Fruit fly (Drosophila melanogaster) whole organism, larva: ENCODE results near the gene pHCl-1.

ENCODE experiments used
- noc ChIP-seq: fragments of 200-800 bp; sonication (Bioruptor generic); optimal IDR thresholded peaks from 3 replicates; lab custom pipeline; 2019; ENCODE audit warnings: missing biosample characterization, mild to moderate bottlenecking, missing genetic modification characterization, moderate library complexity

Gene pHCl-1

DNA sequence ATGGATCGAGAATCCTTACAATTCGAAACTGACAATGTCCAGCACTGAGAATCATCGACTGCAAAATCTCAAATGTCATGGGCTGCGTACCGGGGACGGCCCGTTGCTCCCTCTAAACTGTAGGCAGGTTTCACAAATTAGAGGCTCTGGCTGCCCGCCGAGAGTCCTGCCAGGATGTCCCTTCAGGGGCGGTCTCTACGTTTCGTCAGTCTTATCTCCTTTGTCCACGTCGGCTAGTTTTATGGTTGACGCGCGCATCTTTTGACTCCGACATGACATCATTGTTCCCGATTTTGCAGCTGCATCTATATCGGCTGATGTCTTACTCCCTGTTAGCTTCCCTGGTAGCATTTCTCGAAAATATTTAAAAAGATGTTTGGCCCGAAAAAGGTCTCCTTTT lies 96.7 kb downstream of the pHCl-1 start:
- no peak for TF ChIP-seq noc
